Fruit fly (Drosophila melanogaster) whole organism, embryonic: ENCODE data around the gene Mip.

ENCODE experiments used
- CG10321 ChIP-seq: fragments of 200-800 bp; sonication (Bioruptor generic); IDR thresholded peaks from 2 replicates; pipeline ENCODE4 v1.3.6; 2022; ENCODE audit warnings: missing biosample characterization, missing genetic modification characterization
- CG10366 ChIP-seq: fragments of 200-800 bp; sonication (Bioruptor generic); IDR thresholded peaks from 2 replicates; pipeline ENCODE4 v1.3.6; 2022; ENCODE audit warnings: missing biosample characterization, missing genetic modification characterization
- CG10431 ChIP-seq: fragments of 200-800 bp; sonication (Bioruptor generic); optimal IDR thresholded peaks from 3 replicates; lab custom pipeline; 2018; ENCODE audit warnings: missing biosample characterization, mild to moderate bottlenecking, missing genetic modification characterization
- CG13894 ChIP-seq: fragments of 200-800 bp; sonication (Bioruptor generic); optimal IDR thresholded peaks from 3 replicates; lab custom pipeline; 2018; ENCODE audit warnings: missing biosample characterization, mild to moderate bottlenecking, missing genetic modification characterization, moderate library complexity
- CG15269 ChIP-seq: fragments of 200-800 bp; sonication (Bioruptor generic); optimal IDR thresholded peaks from 2 replicates; lab custom pipeline; 2018; ENCODE audit warnings: missing biosample characterization, mild to moderate bottlenecking, missing genetic modification characterization, moderate library complexity
- CG16815 ChIP-seq: fragments of 200-800 bp; sonication (Bioruptor generic); optimal IDR thresholded peaks from 3 replicates; lab custom pipeline; 2017; ENCODE audit warnings: missing biosample characterization, mild to moderate bottlenecking, missing genetic modification characterization
- CG17359 ChIP-seq: fragments of 200-800 bp; sonication (Bioruptor generic); optimal IDR thresholded peaks from 3 replicates; lab custom pipeline; 2018; ENCODE audit warnings: missing biosample characterization, mild to moderate bottlenecking, missing genetic modification characterization, moderate library complexity
- CG2199 ChIP-seq: fragments of 200-800 bp; sonication (Bioruptor generic); IDR thresholded peaks from 3 replicates; pipeline ENCODE4 v1.3.6; 2022; ENCODE audit warnings: missing biosample characterization, missing genetic modification characterization
- CG8281 ChIP-seq: fragments of 200-800 bp; sonication (Bioruptor generic); optimal IDR thresholded peaks from 2 replicates; lab custom pipeline; 2018; ENCODE audit warnings: missing biosample characterization, mild to moderate bottlenecking, missing genetic modification characterization, moderate library complexity
- CG8359 ChIP-seq: fragments of 200-800 bp; sonication (Bioruptor generic); optimal IDR thresholded peaks from 2 replicates; lab custom pipeline; 2017; ENCODE audit warnings: missing biosample characterization, mild to moderate bottlenecking, missing genetic modification characterization, borderline replicate concordance
- CoRest ChIP-seq: fragments of 200-800 bp; sonication (Bioruptor generic); optimal IDR thresholded peaks from 3 replicates; lab custom pipeline; 2018; ENCODE audit warnings: missing biosample characterization, mild to moderate bottlenecking, missing genetic modification characterization, moderate library complexity
- Ets65A ChIP-seq: fragments of 200-800 bp; sonication (Bioruptor generic); peaks from one replicate; lab custom pipeline; 2016; ENCODE audit warnings: missing biosample characterization, missing genetic modification characterization
- H2.0 ChIP-seq: fragments of 200-800 bp; sonication (Bioruptor generic); IDR thresholded peaks from 2 replicates; pipeline ENCODE4 v1.3.6; 2022; ENCODE audit warnings: missing biosample characterization, missing genetic modification characterization
- HLH4C ChIP-seq: fragments of 200-800 bp; sonication (Bioruptor generic); IDR thresholded peaks from 3 replicates; pipeline ENCODE4 v1.3.6; 2022; ENCODE audit warnings: missing biosample characterization, missing genetic modification characterization; ENCODE audit not compliant: partially characterized antibody
- Hey ChIP-seq: fragments of 200-800 bp; sonication (Bioruptor generic); optimal IDR thresholded peaks from 3 replicates; lab custom pipeline; 2018; ENCODE audit warnings: missing biosample characterization, mild to moderate bottlenecking, missing genetic modification characterization
- Hsf ChIP-seq: fragments of 200-800 bp; sonication (Bioruptor generic); optimal IDR thresholded peaks from 3 replicates; lab custom pipeline; 2016; ENCODE audit warnings: missing biosample characterization, missing genetic modification characterization
- Kr ChIP-seq: fragments of 200-800 bp; sonication (Bioruptor generic); optimal IDR thresholded peaks from 2 replicates; lab custom pipeline; 2017; ENCODE audit warnings: missing biosample characterization, mild to moderate bottlenecking, missing genetic modification characterization
- Myb ChIP-seq: fragments of 200-800 bp; sonication (Bioruptor generic); optimal IDR thresholded peaks from 2 replicates; lab custom pipeline; 2016; ENCODE audit warnings: missing biosample characterization, missing genetic modification characterization
- Nf-YB ChIP-seq: fragments of 200-800 bp; sonication (Bioruptor generic); optimal IDR thresholded peaks from 3 replicates; lab custom pipeline; 2019; ENCODE audit warnings: missing biosample characterization, mild to moderate bottlenecking, missing genetic modification characterization, moderate library complexity
- Nf-YC ChIP-seq: fragments of 200-800 bp; optimal IDR thresholded peaks from 3 replicates; lab custom pipeline; 2019; ENCODE audit warnings: missing biosample characterization, mild to moderate bottlenecking, missing genetic modification characterization, moderate library complexity
- Optix ChIP-seq: fragments of 200-800 bp; sonication (Bioruptor generic); IDR thresholded peaks from 3 replicates; pipeline ENCODE4 v1.3.6; 2022; ENCODE audit warnings: missing biosample characterization, missing genetic modification characterization
- Pdp1 ChIP-seq, 2 experiments: fragments of 200-800 bp; sonication (Bioruptor generic); optimal IDR thresholded peaks; 3 replicates each; lab custom pipeline; 2016; ENCODE audit warnings: missing biosample characterization in 2 of 2, missing genetic modification characterization in 2 of 2, mild to moderate bottlenecking in 1 of 2, moderate library complexity in 1 of 2
- Rfx ChIP-seq: fragments of 200-800 bp; sonication (Bioruptor generic); IDR thresholded peaks from 2 replicates; pipeline ENCODE4 v1.3.6; 2022; ENCODE audit warnings: missing biosample characterization, missing genetic modification characterization
- Sox100B ChIP-seq: fragments of 200-800 bp; sonication (Bioruptor generic); optimal IDR thresholded peaks from 3 replicates; lab custom pipeline; 2018; ENCODE audit warnings: missing biosample characterization, mild to moderate bottlenecking, missing genetic modification characterization
- abd-A ChIP-seq: fragments of 200-800 bp; sonication (Bioruptor generic); optimal IDR thresholded peaks from 3 replicates; lab custom pipeline; 2019; ENCODE audit warnings: missing biosample characterization, mild to moderate bottlenecking, missing genetic modification characterization, moderate library complexity
- aop ChIP-seq: fragments of 200-800 bp; sonication (Bioruptor generic); IDR thresholded peaks from 2 replicates; pipeline ENCODE4 v1.3.6; 2022; ENCODE audit warnings: missing biosample characterization, missing genetic modification characterization
- bigmax ChIP-seq: fragments of 200-800 bp; sonication (Bioruptor generic); optimal IDR thresholded peaks from 2 replicates; lab custom pipeline; 2018; ENCODE audit warnings: missing biosample characterization, mild to moderate bottlenecking, missing genetic modification characterization
- bowl ChIP-seq: fragments of 200-800 bp; sonication (Bioruptor generic); IDR thresholded peaks from 2 replicates; pipeline ENCODE4 v1.3.6; 2022; ENCODE audit warnings: missing biosample characterization, missing genetic modification characterization
- cas ChIP-seq: fragments of 200-800 bp; sonication (Bioruptor generic); IDR thresholded peaks from 2 replicates; pipeline ENCODE4 v1.3.6; 2022; ENCODE audit warnings: missing biosample characterization, missing genetic modification characterization
- dan ChIP-seq: fragments of 200-800 bp; sonication (Bioruptor generic); IDR thresholded peaks from 2 replicates; pipeline ENCODE4 v1.3.6; 2022; ENCODE audit warnings: missing biosample characterization, missing genetic modification characterization
- dm ChIP-seq: fragments of 200-800 bp; sonication (Bioruptor generic); optimal IDR thresholded peaks from 3 replicates; lab custom pipeline; 2016; ENCODE audit warnings: missing biosample characterization, missing genetic modification characterization
- ewg ChIP-seq: fragments of 200-800 bp; sonication (Bioruptor generic); optimal IDR thresholded peaks from 3 replicates; lab custom pipeline; 2017; ENCODE audit warnings: mild to moderate bottlenecking, missing biosample characterization, missing genetic modification reagents, missing genetic modification characterization
- fru ChIP-seq: fragments of >200 bp; optimal IDR thresholded peaks from 2 replicates; lab custom pipeline; 2017
- gsb-n ChIP-seq: fragments of 200-800 bp; sonication (Bioruptor generic); optimal IDR thresholded peaks from 3 replicates; lab custom pipeline; 2018; ENCODE audit warnings: missing biosample characterization, mild to moderate bottlenecking, missing genetic modification characterization
- kah ChIP-seq: fragments of 200-800 bp; sonication (Bioruptor generic); optimal IDR thresholded peaks from 2 replicates; lab custom pipeline; 2018; ENCODE audit warnings: missing biosample characterization, mild to moderate bottlenecking, missing genetic modification characterization
- klu ChIP-seq: fragments of 200-800 bp; sonication (Bioruptor generic); IDR thresholded peaks from 2 replicates; pipeline ENCODE4 v1.3.6; 2022; ENCODE audit warnings: missing biosample characterization, missing genetic modification characterization
- kni ChIP-seq: fragments of 200-800 bp; sonication (Bioruptor generic); optimal IDR thresholded peaks from 3 replicates; lab custom pipeline; 2017; ENCODE audit warnings: mild to moderate bottlenecking, missing biosample characterization, missing genetic modification reagents, missing genetic modification characterization
- nerfin-1 ChIP-seq: fragments of 200-800 bp; sonication (Bioruptor generic); optimal IDR thresholded peaks from 3 replicates; lab custom pipeline; 2019; ENCODE audit warnings: missing biosample characterization, mild to moderate bottlenecking, missing genetic modification characterization, moderate library complexity
- oc ChIP-seq: fragments of 200-800 bp; sonication (Bioruptor generic); optimal IDR thresholded peaks from 2 replicates; lab custom pipeline; 2018; ENCODE audit warnings: missing biosample characterization, mild to moderate bottlenecking, missing genetic modification characterization, moderate library complexity
- pros ChIP-seq: fragments of 200-800 bp; sonication (Bioruptor generic); optimal IDR thresholded peaks from 3 replicates; lab custom pipeline; 2019; ENCODE audit warnings: missing biosample characterization, mild to moderate bottlenecking, missing genetic modification characterization, moderate library complexity
- run ChIP-seq: fragments of 200-800 bp; sonication (Bioruptor generic); optimal IDR thresholded peaks from 3 replicates; lab custom pipeline; 2018; ENCODE audit warnings: missing biosample characterization, mild to moderate bottlenecking, missing genetic modification characterization
- scrt ChIP-seq: fragments of 200-800 bp; sonication (Bioruptor generic); optimal IDR thresholded peaks from 2 replicates; lab custom pipeline; 2018; ENCODE audit warnings: missing biosample characterization, mild to moderate bottlenecking, missing genetic modification characterization, moderate library complexity
- seq ChIP-seq: fragments of 200-800 bp; sonication (Bioruptor generic); IDR thresholded peaks from 2 replicates; pipeline ENCODE4 v1.3.6; 2022; ENCODE audit warnings: missing biosample characterization, missing genetic modification characterization
- sob ChIP-seq: fragments of 200-800 bp; sonication (Bioruptor generic); IDR thresholded peaks from 2 replicates; pipeline ENCODE4 v1.3.6; 2022; ENCODE audit warnings: missing biosample characterization, missing genetic modification characterization
- sr ChIP-seq: fragments of 200-800 bp; sonication (Bioruptor generic); IDR thresholded peaks from 3 replicates; pipeline ENCODE4 v1.3.6; 2022; ENCODE audit warnings: missing biosample characterization, missing genetic modification characterization
- stc ChIP-seq: fragments of 200-800 bp; sonication (Bioruptor generic); IDR thresholded peaks from 2 replicates; pipeline ENCODE4 v1.3.6; 2022; ENCODE audit warnings: missing biosample characterization, missing genetic modification characterization
- toy ChIP-seq: fragments of 200-800 bp; sonication (Bioruptor generic); IDR thresholded peaks from 2 replicates; pipeline ENCODE4 v1.3.6; 2022; ENCODE audit warnings: missing biosample characterization, missing genetic modification characterization

The Mip gene

dm6 chr3L:17359225-17359773, 9.8 kb upstream of the Mip start, which contains the start of gene tap:
tap (plus strand) TSS chr3L:17359682.
- peak; percentile 25 for TF ChIP-seq kni (GFP tag; lab: Kevin White, UChicago)
- TF ChIP-seq Myb: no peak
- TF ChIP-seq nerfin-1 (tag; lab: Kevin White, UChicago): peak; percentile 35
- no peak for TF ChIP-seq CoRest (tag; lab: Kevin White, UChicago)
- peak; percentile 77 for TF ChIP-seq pros
- TF ChIP-seq bowl (GFP tag; lab: Robert Waterston, UW): no peak
- peak; percentile 46; the same call in 1 of the 2 replicates for TF ChIP-seq seq
- TF ChIP-seq dan (GFP tag; lab: Robert Waterston, UW): no peak
- TF ChIP-seq oc (tag; lab: Kevin White, UChicago): peak; percentile 17
- no peak for TF ChIP-seq Pdp1 (GFP tag; optimal IDR thresholded peaks at IDR 0.05; lab: Kevin White, UChicago)
- peak; percentile 93 for TF ChIP-seq Nf-YC (tag; lab: Kevin White, UChicago)
- peak; percentile 91 for TF ChIP-seq Nf-YB (GFP tag; lab: Kevin White, UChicago)
- TF ChIP-seq CG2199: 0 out of 3 replicates have a peak, but pooled peaks have one; percentile 31
- no peak for TF ChIP-seq Optix (GFP tag; lab: Robert Waterston, UW)
- TF ChIP-seq CG13894: peak; percentile 62
- TF ChIP-seq gsb-n: peak; percentile 89
- peak; percentile 79 for TF ChIP-seq Hey (tag; lab: Kevin White, UChicago)
- peak; percentile 70 for TF ChIP-seq Ets65A (GFP tag; lab: Kevin White, UChicago)
- TF ChIP-seq ewg (GFP tag; lab: Kevin White, UChicago): peak; percentile 21

dm6 chr3L:17358490-17358889, 9.0 kb upstream of the Mip start:
- TF ChIP-seq run (tag; lab: Kevin White, UChicago) (peak; percentile 75), Hsf (GFP tag; lab: Kevin White, UChicago) (no peak), CG17359 (tag; lab: Kevin White, UChicago) (no peak), Pdp1 (GFP tag; optimal IDR thresholded peaks at IDR 0.05; lab: Kevin White, UChicago) (no peak), nerfin-1 (tag; lab: Kevin White, UChicago) (peak; percentile 4), Sox100B (GFP tag; lab: Kevin White, UChicago) (no peak), kah (GFP tag; lab: Kevin White, UChicago) (no peak), H2.0 (GFP tag; lab: Robert Waterston, UW) (no peak), CG16815 (GFP tag; lab: Kevin White, UChicago) (no peak), bigmax (GFP tag; lab: Kevin White, UChicago) (no peak), toy (GFP tag; lab: Robert Waterston, UW) (no peak), oc (tag; lab: Kevin White, UChicago) (peak; percentile 77), CG10366 (GFP tag; lab: Robert Waterston, UW) (no peak), stc (no peak), CG8281 (no peak), cas (no peak), fru (lab: Kevin White, UChicago) (no peak), HLH4C (GFP tag; lab: Robert Waterston, UW) (no peak), sob (GFP tag; lab: Robert Waterston, UW) (no peak), CG15269 (tag; lab: Kevin White, UChicago) (no peak), scrt (GFP tag; lab: Kevin White, UChicago) (peak; percentile 68), sr (GFP tag; lab: Robert Waterston, UW) (no peak), klu (GFP tag; lab: Robert Waterston, UW) (no peak), aop (GFP tag; lab: Robert Waterston, UW) (no peak), CG10321 (GFP tag; lab: Robert Waterston, UW) (no peak), CG10431 (GFP tag; lab: Kevin White, UChicago) (no peak), abd-A (tag; lab: Kevin White, UChicago) (peak; percentile 9), Hey (tag; lab: Kevin White, UChicago) (peak; percentile 100), dm (GFP tag; lab: Kevin White, UChicago) (no peak), CG8359 (GFP tag; lab: Kevin White, UChicago) (no peak), Rfx (GFP tag; lab: Robert Waterston, UW) (no peak), Kr (GFP tag; lab: Kevin White, UChicago) (peak; percentile 54)
